Worm (Caenorhabditis elegans) whole organism, L3 larva: ENCODE data around the gene F45E6.1.

Experiments used
- aly-2 ChIP-seq: fragments of 150-350 bp; optimal IDR thresholded peaks from 2 replicates; lab custom pipeline; 2014; ENCODE audit warnings: missing biosample characterization, missing genetic modification characterization
- elt-3 ChIP-seq, 3 experiments: fragments of 150-350 bp in 1 of 3; sonication (generic microtip) in 2 of 3; optimal IDR thresholded peaks; 2 replicates in 2 of 3; 4 replicates in 1 of 3; lab custom pipeline; 2014 to 2017; ENCODE audit warnings: missing biosample characterization in 3 of 3, missing genetic modification characterization in 3 of 3
- fkh-10 ChIP-seq: sonication (generic microtip); optimal IDR thresholded peaks from 2 replicates; lab custom pipeline; 2017; ENCODE audit warnings: missing biosample characterization, missing genetic modification reagents, missing genetic modification characterization
- nhr-237 ChIP-seq: fragments of 150-350 bp; optimal IDR thresholded peaks from 2 replicates; lab custom pipeline; 2014; ENCODE audit warnings: missing biosample characterization, missing genetic modification characterization
- snpc-4 ChIP-seq: fragments of 150-350 bp; optimal IDR thresholded peaks from 2 replicates; lab custom pipeline; 2014; ENCODE audit warnings: missing biosample characterization, missing genetic modification characterization
- unc-39 ChIP-seq: sonication (generic microtip); optimal IDR thresholded peaks from 4 replicates; lab custom pipeline; 2017; ENCODE audit warnings: missing biosample characterization, missing genetic modification characterization

- TF ChIP-seq snpc-4 (tag; lab: Kevin White, UChicago) (no peak), aly-2 (tag; lab: Kevin White, UChicago) (no peak), unc-39 (tag; lab: Kevin White, UChicago) (no peak), fkh-10 (no peak), elt-3 (tag; optimal IDR thresholded peaks at IDR 0.05; lab: Kevin White, UChicago) (no peak), nhr-237 (no peak)
Observed at ce11 chrX:12484078-12484477, 6.8 kb upstream of the F45E6.1 start.
